Worm (Caenorhabditis elegans): ENCODE results near the gene F26D11.2.

F26D11.2 gene

DNA sequence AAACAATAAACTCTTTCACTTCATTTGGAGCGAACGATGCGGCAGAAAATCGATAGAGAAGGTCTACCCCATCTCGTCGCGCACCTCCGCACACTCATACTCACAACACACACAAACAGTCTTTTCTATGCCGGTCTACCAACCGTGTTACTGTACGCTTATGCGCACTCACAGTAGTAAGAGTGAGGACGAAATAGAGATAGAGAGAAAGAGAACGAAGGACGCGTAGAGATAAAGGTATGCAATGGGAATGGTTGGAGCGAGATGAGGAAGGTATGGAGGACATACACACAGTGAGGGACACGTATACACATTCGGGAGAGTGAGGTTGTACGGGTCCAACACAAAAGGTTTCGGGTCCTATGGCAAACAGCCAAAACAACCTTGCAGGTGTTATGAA is 19.7 kb downstream of the F26D11.2 start (continued):
- TF ChIP-seq dpl-1 (GFP tag; optimal IDR thresholded peaks at IDR 0.05) (peak in 2 of 3 experiments; percentile 12 to 31), ets-5 (GFP tag; IDR thresholded peaks at IDR 0.05) (no peak), vab-15 (tag; optimal IDR thresholded peaks at IDR 0.05) (no peak), fos-1 (tag; optimal IDR thresholded peaks at IDR 0.05) (no peak), grh-1 (GFP tag; IDR thresholded peaks at IDR 0.05) (no peak), nhr-76 (tag; optimal IDR thresholded peaks at IDR 0.05) (no peak), swsn-7 (tag; optimal IDR thresholded peaks at IDR 0.05) (no peak), skn-1 (tag; optimal IDR thresholded peaks at IDR 0.05) (no peak), mep-1 (tag; optimal IDR thresholded peaks at IDR 0.05) (peak; percentile 24), unc-62 (GFP tag; optimal IDR thresholded peaks at IDR 0.05) (no peak), ceh-88 (GFP tag; IDR thresholded peaks at IDR 0.05) (no peak), C16A3.4 (tag; optimal IDR thresholded peaks at IDR 0.05) (peak; percentile 46), ceh-90 (tag; optimal IDR thresholded peaks at IDR 0.05) (no peak), tlp-1 (tag; optimal IDR thresholded peaks at IDR 0.05) (no peak), snu-23 (GFP tag; optimal IDR thresholded peaks at IDR 0.05) (peak; percentile 56), unc-86 (tag; optimal IDR thresholded peaks at IDR 0.05) (no peak), tbx-2 (tag; optimal IDR thresholded peaks at IDR 0.05) (no peak), elt-2 (tag; optimal IDR thresholded peaks at IDR 0.05) (no peak), nhr-20 (tag; optimal IDR thresholded peaks at IDR 0.05) (peak; percentile 56), ceh-82 (tag; optimal IDR thresholded peaks at IDR 0.05) (no peak), unc-130 (tag; optimal IDR thresholded peaks at IDR 0.05) (no peak), sox-4 (tag; optimal IDR thresholded peaks at IDR 0.05) (no peak), mdl-1 (tag; optimal IDR thresholded peaks at IDR 0.05) (peak in 1 of 2 experiments; percentile 27), nhr-19 (GFP tag; conservative IDR thresholded peaks at IDR 0.05) (no peak), hpl-2 (GFP tag; optimal IDR thresholded peaks at IDR 0.05) (no peak), pqm-1 (tag; optimal IDR thresholded peaks at IDR 0.05) (no peak), egl-13 (tag; optimal IDR thresholded peaks at IDR 0.05) (no peak), ama-1 (optimal IDR thresholded peaks at IDR 0.05) (no peak), hlh-4 (tag; optimal IDR thresholded peaks at IDR 0.05) (no peak), lsy-2 (tag; optimal IDR thresholded peaks at IDR 0.05) (peak in 1 of 2 experiments; percentile 82), C04F5.9 (tag; optimal IDR thresholded peaks at IDR 0.05) (no peak), rnt-1 (tag; optimal IDR thresholded peaks at IDR 0.05) (no peak), nhr-47 (tag; optimal IDR thresholded peaks at IDR 0.05) (no peak), aly-2 (tag; optimal IDR thresholded peaks at IDR 0.05) (no peak), unc-30 (tag; optimal IDR thresholded peaks at IDR 0.05) (no peak), C34B4.2 (tag; optimal IDR thresholded peaks at IDR 0.05) (no peak), nhr-237 (tag; optimal IDR thresholded peaks at IDR 0.05) (no peak), ztf-4 (tag; optimal IDR thresholded peaks at IDR 0.05) (no peak), ceh-8 (GFP tag; optimal IDR thresholded peaks at IDR 0.05) (no peak), dsc-1 (tag; optimal IDR thresholded peaks at IDR 0.05) (no peak), elt-3 (tag; optimal IDR thresholded peaks at IDR 0.05) (peak in 2 of 6 experiments; percentile 3 to 75), efl-3 (GFP tag; optimal IDR thresholded peaks at IDR 0.05) (no peak), nhr-12 (tag; optimal IDR thresholded peaks at IDR 0.05) (no peak), pag-3 (tag; optimal IDR thresholded peaks at IDR 0.05; ENCODE audit: borderline replicate concordance, insufficient read depth) (no peak), nhr-71 (tag; optimal IDR thresholded peaks at IDR 0.05) (peak; percentile 7), mef-2 (tag; optimal IDR thresholded peaks at IDR 0.05) (no peak), sup-37 (GFP tag; optimal IDR thresholded peaks at IDR 0.05) (no peak), zip-4 (GFP tag; optimal IDR thresholded peaks at IDR 0.05) (no peak), lin-15B (tag; optimal IDR thresholded peaks at IDR 0.05) (no peak), nhr-84 (tag; optimal IDR thresholded peaks at IDR 0.05) (no peak), unc-98 (GFP tag; IDR thresholded peaks at IDR 0.05) (no peak)

All from whole organism, L1 larva.